Worm (Caenorhabditis elegans) whole organism, midembryonic: ENCODE measurements around the gene F35C11.6.

Experiments used
- T22C8.4 ChIP-seq: fragments of 200-800 bp; sonication (Bioruptor generic); IDR thresholded peaks from 2 replicates; pipeline ENCODE4 v1.3.6; 2022; ENCODE audit warnings: missing genetic modification characterization, missing compliant biosample characterization
- cog-1 ChIP-seq: sonication (generic microtip); optimal IDR thresholded peaks from 2 replicates; lab custom pipeline; 2016; ENCODE audit warnings: missing genetic modification characterization, missing compliant biosample characterization
- flt-1 ChIP-seq: fragments of 200-800 bp; sonication (Bioruptor generic); IDR thresholded peaks from 2 replicates; pipeline ENCODE4 v1.3.6; 2022; ENCODE audit warnings: missing genetic modification characterization, missing compliant biosample characterization
- klf-2 ChIP-seq: fragments of 200-800 bp; sonication (Bioruptor generic); conservative IDR thresholded peaks from 2 replicates; pipeline ENCODE4 v1.3.6; 2022; ENCODE audit warnings: missing genetic modification reagents, missing genetic modification characterization, missing compliant biosample characterization
- med-1 ChIP-seq: sonication (generic microtip); optimal IDR thresholded peaks from 2 replicates; lab custom pipeline; 2017; ENCODE audit warnings: missing genetic modification characterization, mild to moderate bottlenecking, missing compliant biosample characterization, antibody characterized with exemption, missing genetic modification reagents; ENCODE audit not compliant: insufficient read depth
- ref-1 ChIP-seq: fragments of 200-800 bp; sonication (Bioruptor generic); conservative IDR thresholded peaks from 2 replicates; pipeline ENCODE4 v1.3.6; 2022; ENCODE audit warnings: missing genetic modification reagents, missing genetic modification characterization, missing compliant biosample characterization
- tab-1 ChIP-seq: fragments of 200-800 bp; sonication (Bioruptor generic); IDR thresholded peaks from 2 replicates; pipeline ENCODE4 v1.3.6; 2022; ENCODE audit warnings: missing genetic modification characterization, missing compliant biosample characterization
- ztf-23 ChIP-seq: fragments of 200-800 bp; sonication (Bioruptor generic); IDR thresholded peaks from 2 replicates; pipeline ENCODE4 v1.3.6; 2022; ENCODE audit warnings: missing genetic modification reagents, missing genetic modification characterization, missing compliant biosample characterization
- ztf-29 ChIP-seq: fragments of 200-800 bp; sonication (Bioruptor generic); IDR thresholded peaks from 2 replicates; pipeline ENCODE4 v1.3.6; 2022; ENCODE audit warnings: missing genetic modification reagents, missing genetic modification characterization, missing compliant biosample characterization

Gene F35C11.6

DNA sequence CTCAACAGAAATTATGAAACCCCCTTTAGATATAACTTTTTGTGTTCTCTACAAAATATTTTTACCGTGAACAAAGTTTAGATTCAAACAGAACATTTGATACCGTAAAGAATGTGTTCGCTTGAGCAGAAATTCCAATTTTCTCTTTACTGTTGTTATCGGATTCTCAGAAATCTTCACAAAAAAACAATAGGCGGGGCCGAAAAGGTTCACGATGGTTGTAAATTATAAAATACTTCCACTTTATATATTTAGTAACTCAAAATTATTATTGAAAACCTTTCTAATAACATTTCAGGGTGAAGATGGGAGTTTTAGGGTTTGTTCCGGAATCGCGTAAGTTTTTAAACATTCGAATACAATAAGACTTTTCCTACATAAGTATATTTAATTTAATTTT, 20.8 kb downstream of the F35C11.6 start, which contains the start of gene nlp-5:
TSS of gene nlp-5 (plus strand) at position 301 of the 400 bp plus-strand sequence.
- TF ChIP-seq T22C8.4 (GFP tag; lab: Robert Waterston, UW) (no peak), ztf-23 (no peak), tab-1 (GFP tag; lab: Robert Waterston, UW) (no peak)

DNA sequence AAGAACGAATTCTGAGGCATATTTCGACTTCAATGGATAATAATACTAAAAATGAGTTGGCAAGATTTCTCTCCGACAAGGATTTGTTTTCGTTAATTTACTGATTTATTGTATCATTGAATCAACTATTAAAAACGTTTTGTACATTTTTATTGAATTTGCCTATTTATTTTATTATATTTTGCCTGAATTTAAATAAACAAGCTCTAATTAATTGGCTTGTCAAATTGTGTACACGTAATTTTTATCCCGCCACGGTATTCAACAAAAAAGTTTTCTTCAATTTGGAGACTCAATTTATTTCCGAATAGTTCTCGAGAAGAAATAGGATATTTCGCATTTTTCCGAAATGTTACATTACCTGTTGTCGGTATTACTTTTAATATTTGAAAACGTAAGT, 26.4 kb downstream of the F35C11.6 start, which contains the start of gene M110.7:
TSS of gene M110.7 (plus strand) at position 301 of the 400 bp plus-strand sequence.
- no peak for TF ChIP-seq ztf-29 (GFP tag; lab: Robert Waterston, UW)
- TF ChIP-seq cog-1 (tag; lab: Kevin White, UChicago), result no peak
- no peak for TF ChIP-seq med-1 (GFP tag; lab: Kevin White, UChicago)
- TF ChIP-seq ref-1 (GFP tag; lab: Robert Waterston, UW), result no peak
- no peak for TF ChIP-seq flt-1 (GFP tag; lab: Robert Waterston, UW)
- TF ChIP-seq klf-2 (GFP tag; lab: Robert Waterston, UW), result no peak
- TF ChIP-seq ztf-23, result no peak

DNA sequence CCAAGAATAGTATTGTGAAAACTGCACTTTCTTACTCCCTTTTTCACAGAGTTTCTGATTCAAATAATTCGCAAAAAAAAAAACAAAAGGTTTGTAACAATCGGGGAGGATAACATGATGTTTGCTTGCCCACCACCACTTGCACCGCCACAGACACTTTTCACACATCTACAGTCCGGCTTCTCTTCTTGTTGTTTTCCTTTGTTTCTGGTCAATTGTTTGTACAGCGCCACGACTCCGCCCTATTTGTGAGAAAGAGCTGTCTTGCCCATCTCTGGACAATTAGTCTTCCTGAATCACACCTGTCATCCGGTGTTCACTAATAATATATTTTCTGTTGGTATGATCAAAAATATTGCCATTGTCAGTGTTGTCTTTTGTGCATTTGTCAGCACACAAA, 28.0 kb downstream of the F35C11.6 start, which contains the start of gene M110.9:
TSS of gene M110.9 (plus strand) at position 301 of the 400 bp plus-strand sequence.
- TF ChIP-seq cog-1 (tag; lab: Kevin White, UChicago), result no peak
- no peak for TF ChIP-seq T22C8.4 (GFP tag; lab: Robert Waterston, UW)
- no peak for TF ChIP-seq med-1 (GFP tag; lab: Kevin White, UChicago)
- no peak for TF ChIP-seq flt-1 (GFP tag; lab: Robert Waterston, UW)
- no peak for TF ChIP-seq tab-1 (GFP tag; lab: Robert Waterston, UW)
- no peak for TF ChIP-seq klf-2 (GFP tag; lab: Robert Waterston, UW)
- TF ChIP-seq ztf-23, result no peak
- no peak for TF ChIP-seq ref-1 (GFP tag; lab: Robert Waterston, UW)
- no peak for TF ChIP-seq ztf-29 (GFP tag; lab: Robert Waterston, UW)

DNA sequence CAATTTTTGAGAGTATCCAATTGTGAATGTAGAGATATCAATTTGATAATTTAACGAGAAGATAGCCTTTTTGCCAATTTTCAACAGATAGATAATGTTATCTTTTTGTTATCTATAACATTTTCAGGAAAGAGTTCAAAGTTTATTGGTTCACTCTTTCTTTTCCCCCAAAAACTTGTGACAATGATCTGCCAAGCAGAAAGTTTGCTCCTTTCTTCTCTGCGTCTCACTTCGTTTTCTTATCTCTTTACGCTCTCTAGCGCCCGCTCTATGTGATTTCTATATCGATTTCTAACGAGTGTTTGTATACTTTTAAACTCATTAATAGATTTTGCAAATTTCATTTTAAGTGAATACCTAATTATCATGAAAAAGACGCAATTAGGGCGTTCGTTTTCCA, 32.5 kb downstream of the F35C11.6 start:
- TF ChIP-seq ztf-29 (GFP tag; lab: Robert Waterston, UW) (no peak), flt-1 (GFP tag; lab: Robert Waterston, UW) (no peak), ref-1 (GFP tag; lab: Robert Waterston, UW) (no peak), tab-1 (GFP tag; lab: Robert Waterston, UW) (no peak), T22C8.4 (GFP tag; lab: Robert Waterston, UW) (no peak), klf-2 (GFP tag; lab: Robert Waterston, UW) (no peak), med-1 (GFP tag; lab: Kevin White, UChicago) (no peak), cog-1 (tag; lab: Kevin White, UChicago) (no peak), ztf-23 (no peak)

DNA sequence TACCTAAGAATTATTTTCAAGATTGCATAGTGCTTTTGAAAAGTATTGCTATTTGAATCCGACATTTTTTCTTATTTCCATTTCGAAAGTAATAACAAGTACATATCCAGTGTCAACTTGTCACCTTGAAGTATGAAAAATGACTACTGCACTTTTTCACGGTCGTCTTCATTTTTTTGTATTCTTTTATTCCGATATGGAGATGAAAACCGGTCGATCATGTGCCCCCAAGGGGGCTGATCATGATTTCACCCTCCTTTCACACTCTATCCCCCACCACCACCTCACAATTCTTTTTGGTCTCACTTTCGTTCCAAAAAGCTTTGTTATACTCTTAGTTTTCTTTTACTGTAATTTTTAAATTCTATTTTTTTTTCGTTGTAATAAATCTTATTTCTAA, 33.0 kb downstream of the F35C11.6 start:
- TF ChIP-seq cog-1 (tag; lab: Kevin White, UChicago), result no peak
- TF ChIP-seq ztf-23, result no peak
- no peak for TF ChIP-seq flt-1 (GFP tag; lab: Robert Waterston, UW)
- TF ChIP-seq T22C8.4 (GFP tag; lab: Robert Waterston, UW), result no peak
- no peak for TF ChIP-seq klf-2 (GFP tag; lab: Robert Waterston, UW)
- no peak for TF ChIP-seq ref-1 (GFP tag; lab: Robert Waterston, UW)
- no peak for TF ChIP-seq ztf-29 (GFP tag; lab: Robert Waterston, UW)
- no peak for TF ChIP-seq tab-1 (GFP tag; lab: Robert Waterston, UW)
- no peak for TF ChIP-seq med-1 (GFP tag; lab: Kevin White, UChicago)

DNA sequence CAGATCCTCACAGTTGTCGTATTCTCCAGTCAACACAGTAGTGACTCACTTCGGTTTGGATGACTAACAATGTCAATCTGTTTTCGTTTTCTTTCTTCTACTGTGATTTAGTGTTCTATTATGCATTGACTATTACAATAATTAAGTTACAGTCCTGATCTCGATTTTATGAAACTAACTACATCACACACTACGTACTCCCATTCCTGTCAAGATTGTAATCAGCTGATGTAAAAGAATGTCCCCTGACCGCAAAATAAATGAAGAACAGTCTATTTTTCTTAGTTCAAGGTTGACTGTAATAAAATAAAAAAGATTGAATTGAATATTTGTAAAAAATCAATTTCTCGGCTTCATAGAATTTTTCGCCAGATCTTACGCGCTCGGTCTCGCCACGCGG, 33.6 kb downstream of the F35C11.6 start:
- no peak for TF ChIP-seq ztf-23
- no peak for TF ChIP-seq klf-2 (GFP tag; lab: Robert Waterston, UW)
- TF ChIP-seq ref-1 (GFP tag; lab: Robert Waterston, UW), result no peak
- TF ChIP-seq cog-1 (tag; lab: Kevin White, UChicago), result no peak
- no peak for TF ChIP-seq tab-1 (GFP tag; lab: Robert Waterston, UW)
- TF ChIP-seq med-1 (GFP tag; lab: Kevin White, UChicago), result no peak
- no peak for TF ChIP-seq T22C8.4 (GFP tag; lab: Robert Waterston, UW)
- no peak for TF ChIP-seq flt-1 (GFP tag; lab: Robert Waterston, UW)
- no peak for TF ChIP-seq ztf-29 (GFP tag; lab: Robert Waterston, UW)

DNA sequence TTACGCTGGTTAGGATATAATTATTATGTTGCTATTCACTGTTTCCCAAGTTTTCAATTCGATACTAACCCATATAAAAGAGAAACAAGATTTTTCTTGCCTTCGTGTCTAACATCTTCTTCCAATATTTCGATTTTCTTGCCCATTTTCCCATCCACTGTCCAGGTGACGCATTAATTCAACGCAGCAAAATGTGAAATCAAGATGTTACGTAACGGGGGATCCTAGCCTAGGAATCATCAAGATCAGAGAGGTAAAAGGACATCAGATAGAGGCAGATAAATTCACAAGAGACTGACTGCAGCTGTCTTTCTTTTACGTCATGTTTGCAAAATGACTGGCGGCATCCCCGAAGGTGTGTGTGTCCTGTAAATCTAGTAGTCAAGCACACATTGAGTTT, 34.3 kb downstream of the F35C11.6 start:
- TF ChIP-seq T22C8.4 (GFP tag; lab: Robert Waterston, UW) (no peak), klf-2 (GFP tag; lab: Robert Waterston, UW) (no peak), flt-1 (GFP tag; lab: Robert Waterston, UW) (no peak), tab-1 (GFP tag; lab: Robert Waterston, UW) (no peak), med-1 (GFP tag; lab: Kevin White, UChicago) (no peak), ref-1 (GFP tag; lab: Robert Waterston, UW) (no peak), cog-1 (tag; lab: Kevin White, UChicago) (no peak), ztf-29 (GFP tag; lab: Robert Waterston, UW) (no peak), ztf-23 (no peak)

DNA sequence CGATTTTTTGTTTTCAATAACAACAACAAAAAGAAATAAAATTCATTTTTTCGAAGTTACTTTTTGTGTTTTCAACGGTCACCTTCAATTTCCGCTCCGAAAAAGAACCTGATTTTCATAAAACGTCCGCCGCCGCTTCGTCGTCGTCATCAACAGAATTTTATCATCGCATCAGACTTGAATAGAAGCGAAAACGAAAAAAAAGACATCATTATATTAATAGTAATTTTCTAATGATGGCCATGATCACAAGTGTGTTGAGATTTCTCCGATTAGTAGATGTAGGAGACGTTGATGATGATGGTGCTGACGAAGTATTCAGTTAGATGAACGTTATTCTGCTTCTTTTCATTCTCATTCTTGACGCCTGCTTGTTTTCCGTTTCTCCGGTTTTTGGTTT, 35.0 kb downstream of the F35C11.6 start:
- no peak for TF ChIP-seq ztf-23
- no peak for TF ChIP-seq flt-1 (GFP tag; lab: Robert Waterston, UW)

DNA sequence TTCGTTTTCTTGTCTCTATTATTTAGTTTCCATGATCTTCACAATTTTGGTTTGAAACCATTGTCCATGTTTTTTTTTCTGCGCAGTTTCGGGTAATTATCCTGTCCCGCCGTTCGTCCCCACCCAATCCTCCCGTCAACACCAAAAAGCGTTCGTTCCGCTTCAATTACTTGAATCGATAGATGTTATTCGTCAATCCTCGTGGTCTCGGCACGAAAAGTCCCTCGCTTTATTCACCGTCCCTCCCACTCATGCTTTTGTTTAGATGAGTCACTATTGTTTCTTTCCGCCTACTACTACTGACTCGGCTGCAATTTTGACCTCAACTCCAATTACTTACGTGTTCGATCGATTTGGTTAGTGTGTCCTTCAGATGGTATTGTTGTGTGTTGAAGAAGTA, 35.5 kb downstream of the F35C11.6 start:
- TF ChIP-seq med-1 (GFP tag; lab: Kevin White, UChicago) (no peak), cog-1 (tag; lab: Kevin White, UChicago) (no peak), ztf-29 (GFP tag; lab: Robert Waterston, UW) (no peak), T22C8.4 (GFP tag; lab: Robert Waterston, UW) (no peak), ref-1 (GFP tag; lab: Robert Waterston, UW) (no peak), ztf-23 (no peak), klf-2 (GFP tag; lab: Robert Waterston, UW) (no peak), tab-1 (GFP tag; lab: Robert Waterston, UW) (no peak), flt-1 (GFP tag; lab: Robert Waterston, UW) (no peak)
